Worm (Caenorhabditis elegans) whole organism, L2 larva: Measurements from ENCODE around the gene F32H5.1.

Source experiments
- C34F6.9 ChIP-seq: fragments of 150-350 bp; optimal IDR thresholded peaks from 2 replicates; lab custom pipeline; 2014; ENCODE audit warnings: missing biosample characterization, missing genetic modification characterization
- R02D3.7 ChIP-seq: fragments of 150-350 bp; optimal IDR thresholded peaks from 2 replicates; lab custom pipeline; 2014; ENCODE audit warnings: missing biosample characterization, missing genetic modification characterization
- ZK546.5 ChIP-seq: sonication (generic microtip); optimal IDR thresholded peaks from 2 replicates; lab custom pipeline; 2017; ENCODE audit warnings: missing biosample characterization, missing genetic modification characterization
- alr-1 ChIP-seq: fragments of 150-350 bp; optimal IDR thresholded peaks from 2 replicates; lab custom pipeline; 2014; ENCODE audit warnings: missing biosample characterization, missing genetic modification characterization
- aly-2 ChIP-seq: fragments of 150-350 bp; optimal IDR thresholded peaks from 2 replicates; lab custom pipeline; 2014; ENCODE audit warnings: missing biosample characterization, missing genetic modification characterization
- ama-1 ChIP-seq: fragments of 150-350 bp; optimal IDR thresholded peaks from 2 replicates; lab custom pipeline; 2018; ENCODE audit warnings: inconsistent platforms
- ceh-16 ChIP-seq: fragments of 150-350 bp; optimal IDR thresholded peaks from 2 replicates; lab custom pipeline; 2014; ENCODE audit warnings: missing biosample characterization, missing genetic modification characterization
- ceh-82 ChIP-seq: fragments of 150-350 bp; optimal IDR thresholded peaks from 2 replicates; lab custom pipeline; 2014; ENCODE audit warnings: missing biosample characterization, missing genetic modification characterization
- crh-2 ChIP-seq: sonication (generic microtip); optimal IDR thresholded peaks from 2 replicates; lab custom pipeline; 2017; ENCODE audit warnings: missing biosample characterization, missing genetic modification characterization
- dmd-4 ChIP-seq: sonication (generic microtip); optimal IDR thresholded peaks from 2 replicates; lab custom pipeline; 2017; ENCODE audit warnings: missing biosample characterization, missing genetic modification characterization
- egl-27 ChIP-seq: sonication (generic microtip); optimal IDR thresholded peaks from 3 replicates; lab custom pipeline; 2017; ENCODE audit warnings: missing biosample characterization, missing genetic modification reagents, missing genetic modification characterization
- elt-1 ChIP-seq: fragments of 150-350 bp; optimal IDR thresholded peaks from 2 replicates; lab custom pipeline; 2014; ENCODE audit warnings: missing biosample characterization, missing genetic modification characterization
- elt-3 ChIP-seq: sonication (generic microtip); optimal IDR thresholded peaks from 2 replicates; lab custom pipeline; 2017; ENCODE audit warnings: missing biosample characterization, missing genetic modification characterization
- fos-1 ChIP-seq: fragments of 150-350 bp; optimal IDR thresholded peaks from 2 replicates; lab custom pipeline; 2014; ENCODE audit warnings: missing biosample characterization, missing genetic modification characterization
- gmeb-1 ChIP-seq: fragments of 150-350 bp; optimal IDR thresholded peaks from 2 replicates; lab custom pipeline; 2014; ENCODE audit warnings: missing biosample characterization, missing genetic modification characterization
- lin-11 ChIP-seq: fragments of 150-350 bp; sonication (generic microtip); optimal IDR thresholded peaks from 2 replicates; lab custom pipeline; 2014; ENCODE audit warnings: missing biosample characterization, missing genetic modification characterization, inconsistent platforms, mixed read lengths
- lin-13 ChIP-seq: fragments of 150-350 bp; optimal IDR thresholded peaks from 2 replicates; lab custom pipeline; 2014; ENCODE audit warnings: missing biosample characterization, missing genetic modification reagents, missing genetic modification characterization
- lin-39 ChIP-seq: fragments of 150-350 bp; optimal IDR thresholded peaks from 2 replicates; lab custom pipeline; 2014; ENCODE audit warnings: missing biosample characterization, missing genetic modification reagents, missing genetic modification characterization
- lsy-2 ChIP-seq, 2 experiments: fragments of 150-350 bp in 1 of 2; sonication (generic microtip) in 1 of 2; optimal IDR thresholded peaks; 2 replicates each; lab custom pipeline; 2014 to 2017; ENCODE audit warnings: missing biosample characterization in 2 of 2, missing genetic modification characterization in 2 of 2
- mab-5 ChIP-seq: fragments of 150-350 bp; optimal IDR thresholded peaks from 2 replicates; lab custom pipeline; 2014; ENCODE audit warnings: missing biosample characterization, missing genetic modification characterization
- mbf-1 ChIP-seq: sonication (generic microtip); optimal IDR thresholded peaks from 2 replicates; lab custom pipeline; 2017; ENCODE audit warnings: missing biosample characterization, missing genetic modification characterization
- mdl-1 ChIP-seq, 2 experiments: fragments of 150-350 bp in 1 of 2; sonication (generic microtip) in 1 of 2; optimal IDR thresholded peaks; 2 replicates each; lab custom pipeline; 2017; ENCODE audit warnings: missing biosample characterization in 2 of 2, missing genetic modification characterization in 2 of 2
- nhr-10 ChIP-seq: sonication (generic microtip); optimal IDR thresholded peaks from 2 replicates; lab custom pipeline; 2017; ENCODE audit warnings: missing biosample characterization, missing genetic modification characterization
- nhr-11 ChIP-seq: fragments of 150-350 bp; optimal IDR thresholded peaks from 2 replicates; lab custom pipeline; 2014; ENCODE audit warnings: missing biosample characterization, missing genetic modification characterization
- nhr-12 ChIP-seq: fragments of 150-350 bp; optimal IDR thresholded peaks from 2 replicates; lab custom pipeline; 2014; ENCODE audit warnings: missing biosample characterization, missing genetic modification characterization
- nhr-129 ChIP-seq: fragments of 150-350 bp; optimal IDR thresholded peaks from 2 replicates; lab custom pipeline; 2014; ENCODE audit warnings: missing biosample characterization, missing genetic modification characterization
- nhr-21 ChIP-seq: fragments of 150-350 bp; optimal IDR thresholded peaks from 2 replicates; lab custom pipeline; 2014; ENCODE audit warnings: missing biosample characterization, missing genetic modification characterization
- nhr-237 ChIP-seq: fragments of 150-350 bp; optimal IDR thresholded peaks from 2 replicates; lab custom pipeline; 2014; ENCODE audit warnings: missing biosample characterization, missing genetic modification characterization
- nhr-25 ChIP-seq: fragments of 150-350 bp; sonication (generic microtip); optimal IDR thresholded peaks from 3 replicates; lab custom pipeline; 2014; ENCODE audit warnings: missing biosample characterization, missing genetic modification characterization
- nhr-6 ChIP-seq: fragments of 150-350 bp; optimal IDR thresholded peaks from 2 replicates; lab custom pipeline; 2014; ENCODE audit warnings: missing biosample characterization, missing genetic modification characterization
- peb-1 ChIP-seq: fragments of 150-350 bp; optimal IDR thresholded peaks from 2 replicates; lab custom pipeline; 2014; ENCODE audit warnings: missing biosample characterization, missing genetic modification characterization
- skn-1 ChIP-seq: sonication (generic microtip); optimal IDR thresholded peaks from 2 replicates; lab custom pipeline; 2017; ENCODE audit warnings: missing biosample characterization, missing genetic modification characterization
- sma-9 ChIP-seq, 2 experiments: fragments of 150-350 bp in 1 of 2; sonication (generic microtip) in 1 of 2; optimal IDR thresholded peaks; 2 replicates each; lab custom pipeline; 2014 to 2016; ENCODE audit warnings: missing genetic modification characterization in 2 of 2, mild to moderate bottlenecking in 1 of 2, missing biosample characterization in 1 of 2, missing compliant biosample characterization in 1 of 2, missing genetic modification reagents in 1 of 2, moderate library complexity in 1 of 2
- snpc-4 ChIP-seq: fragments of 150-350 bp; optimal IDR thresholded peaks from 2 replicates; lab custom pipeline; 2014; ENCODE audit warnings: missing biosample characterization, missing genetic modification characterization
- unc-55 ChIP-seq: fragments of 150-350 bp; sonication (generic microtip); optimal IDR thresholded peaks from 3 replicates; lab custom pipeline; 2014; ENCODE audit warnings: missing biosample characterization, missing genetic modification reagents, missing genetic modification characterization
- unc-62 ChIP-seq: fragments of 150-350 bp; optimal IDR thresholded peaks from 2 replicates; lab custom pipeline; 2014; ENCODE audit warnings: missing biosample characterization, missing genetic modification reagents, missing genetic modification characterization
- zag-1 ChIP-seq: fragments of 150-350 bp; optimal IDR thresholded peaks from 2 replicates; lab custom pipeline; 2014; ENCODE audit warnings: missing biosample characterization, missing genetic modification characterization
- ztf-1 ChIP-seq: fragments of 200-800 bp; sonication (Bioruptor generic); conservative IDR thresholded peaks from 2 replicates; pipeline ENCODE4 v1.3.6; 2022; ENCODE audit warnings: missing genetic modification characterization, missing compliant biosample characterization
- ztf-11 ChIP-seq: sonication (generic microtip); optimal IDR thresholded peaks from 2 replicates; lab custom pipeline; 2017; ENCODE audit warnings: missing biosample characterization, missing genetic modification characterization
- ztf-4 ChIP-seq: fragments of 150-350 bp; optimal IDR thresholded peaks from 2 replicates; lab custom pipeline; 2014; ENCODE audit warnings: missing biosample characterization, missing genetic modification characterization

Gene F32H5.1

ce11 chrV:13358823-13359592, 1.2 kb upstream of the F32H5.1 start, which contains the start of gene F32H5.3 (continued):
- no peak for TF ChIP-seq fos-1 (tag; lab: Kevin White, UChicago)
- no peak for TF ChIP-seq crh-2 (tag; lab: Kevin White, UChicago)
- TF ChIP-seq aly-2 (tag; lab: Kevin White, UChicago): no peak
- no peak for TF ChIP-seq ceh-82 (tag; lab: Kevin White, UChicago)
- TF ChIP-seq nhr-10 (tag; lab: Kevin White, UChicago): no peak
- no peak for TF ChIP-seq ceh-16 (tag; lab: Kevin White, UChicago)
- TF ChIP-seq nhr-11 (tag; lab: Kevin White, UChicago): no peak
- TF ChIP-seq lin-39 (tag; lab: Kevin White, UChicago): no peak
- TF ChIP-seq C34F6.9 (tag; lab: Kevin White, UChicago): no peak
- TF ChIP-seq R02D3.7 (tag; lab: Kevin White, UChicago): no peak
- TF ChIP-seq zag-1 (tag; lab: Kevin White, UChicago): no peak
- TF ChIP-seq ztf-11 (tag; lab: Kevin White, UChicago): no peak
- no peak for TF ChIP-seq snpc-4 (tag; lab: Kevin White, UChicago)
- no peak for TF ChIP-seq ztf-4 (tag; lab: Kevin White, UChicago)
- peak; percentile 44 for TF ChIP-seq nhr-25 (tag; lab: Kevin White, UChicago)
- no peak for TF ChIP-seq peb-1 (tag; lab: Kevin White, UChicago)
- TF ChIP-seq lsy-2 (tag; optimal IDR thresholded peaks at IDR 0.05; lab: Kevin White, UChicago): peak in 1 of 2 experiments; percentile 47
- TF ChIP-seq nhr-129 (tag; lab: Kevin White, UChicago): no peak
- TF ChIP-seq nhr-21 (tag; lab: Kevin White, UChicago): peak; percentile 44
- TF ChIP-seq sma-9 (GFP tag; optimal IDR thresholded peaks at IDR 0.05; lab: Kevin White, UChicago): peak; percentile 23
- no peak for TF ChIP-seq sma-9 (tag; optimal IDR thresholded peaks at IDR 0.05; lab: Kevin White, UChicago)
- no peak for TF ChIP-seq alr-1

- no peak for TF ChIP-seq mdl-1 (tag; optimal IDR thresholded peaks at IDR 0.05; lab: Kevin White, UChicago)
- no peak for TF ChIP-seq nhr-12
- TF ChIP-seq R02D3.7 (tag; lab: Kevin White, UChicago): no peak
- no peak for TF ChIP-seq ZK546.5 (tag; lab: Kevin White, UChicago)
- TF ChIP-seq ztf-1 (GFP tag; lab: Robert Waterston, UW): no peak
- no peak for TF ChIP-seq zag-1 (tag; lab: Kevin White, UChicago)
- TF ChIP-seq skn-1 (tag; lab: Kevin White, UChicago): no peak
- no peak for TF ChIP-seq ceh-16 (tag; lab: Kevin White, UChicago)
- no peak for TF ChIP-seq nhr-6 (tag; lab: Kevin White, UChicago)
- TF ChIP-seq dmd-4 (tag; lab: Kevin White, UChicago): no peak
- TF ChIP-seq ztf-11 (tag; lab: Kevin White, UChicago): no peak
- TF ChIP-seq mbf-1: no peak
- TF ChIP-seq lin-13 (GFP tag; lab: Kevin White, UChicago): no peak
- TF ChIP-seq nhr-25 (tag; lab: Kevin White, UChicago): no peak
- no peak for TF ChIP-seq mab-5
- TF ChIP-seq elt-3 (tag; lab: Kevin White, UChicago): no peak
- no peak for TF ChIP-seq gmeb-1 (tag; lab: Kevin White, UChicago)
- no peak for TF ChIP-seq lsy-2 (tag; optimal IDR thresholded peaks at IDR 0.05; lab: Kevin White, UChicago)
Observed at ce11 chrV:13356210-13356609, 1.6 kb downstream of the F32H5.1 start.

ce11 chrV:13352415-13352814, 5.4 kb downstream of the F32H5.1 start:
- TF ChIP-seq mab-5 (peak; percentile 60), ZK546.5 (tag; lab: Kevin White, UChicago) (no peak)

ce11 chrV:13351773-13352172, 6.1 kb downstream of the F32H5.1 start:
- TF ChIP-seq ZK546.5 (tag; lab: Kevin White, UChicago) (no peak), lin-39 (tag; lab: Kevin White, UChicago) (peak; percentile 33), unc-55 (GFP tag; lab: Kevin White, UChicago) (peak; percentile 66), lin-11 (tag; lab: Kevin White, UChicago) (no peak), nhr-237 (tag; lab: Kevin White, UChicago) (no peak), ceh-16 (tag; lab: Kevin White, UChicago) (no peak), C34F6.9 (tag; lab: Kevin White, UChicago) (no peak), lsy-2 (tag; optimal IDR thresholded peaks at IDR 0.05; lab: Kevin White, UChicago) (peak in 1 of 2 experiments; percentile 22), unc-62 (GFP tag; lab: Kevin White, UChicago) (peak; percentile 58), ama-1 (no peak), egl-27 (peak; percentile 18), skn-1 (tag; lab: Kevin White, UChicago) (no peak), nhr-21 (tag; lab: Kevin White, UChicago) (no peak), gmeb-1 (tag; lab: Kevin White, UChicago) (no peak), sma-9 (GFP tag; optimal IDR thresholded peaks at IDR 0.05; lab: Kevin White, UChicago) (peak; percentile 7), sma-9 (tag; optimal IDR thresholded peaks at IDR 0.05; lab: Kevin White, UChicago) (no peak), elt-1 (tag; lab: Kevin White, UChicago) (no peak), mab-5 (peak; percentile 91), mdl-1 (tag; optimal IDR thresholded peaks at IDR 0.05; lab: Kevin White, UChicago) (no peak)
